Worm (Caenorhabditis elegans) whole organism, L2 larva: ENCODE data around the gene F35H12.1.

Experiments
- egl-27 ChIP-seq: sonication (generic microtip); optimal IDR thresholded peaks from 3 replicates; lab custom pipeline; 2017; ENCODE audit warnings: missing biosample characterization, missing genetic modification reagents, missing genetic modification characterization
- fos-1 ChIP-seq: fragments of 150-350 bp; optimal IDR thresholded peaks from 2 replicates; lab custom pipeline; 2014; ENCODE audit warnings: missing biosample characterization, missing genetic modification characterization
- lin-39 ChIP-seq: fragments of 150-350 bp; optimal IDR thresholded peaks from 2 replicates; lab custom pipeline; 2014; ENCODE audit warnings: missing biosample characterization, missing genetic modification reagents, missing genetic modification characterization
- mab-5 ChIP-seq: fragments of 150-350 bp; optimal IDR thresholded peaks from 2 replicates; lab custom pipeline; 2014; ENCODE audit warnings: missing biosample characterization, missing genetic modification characterization
- mbf-1 ChIP-seq: sonication (generic microtip); optimal IDR thresholded peaks from 2 replicates; lab custom pipeline; 2017; ENCODE audit warnings: missing biosample characterization, missing genetic modification characterization
- mdl-1 ChIP-seq, 2 experiments: fragments of 150-350 bp in 1 of 2; sonication (generic microtip) in 1 of 2; optimal IDR thresholded peaks; 2 replicates each; lab custom pipeline; 2017; ENCODE audit warnings: missing biosample characterization in 2 of 2, missing genetic modification characterization in 2 of 2
- nhr-12 ChIP-seq: fragments of 150-350 bp; optimal IDR thresholded peaks from 2 replicates; lab custom pipeline; 2014; ENCODE audit warnings: missing biosample characterization, missing genetic modification characterization
- nhr-25 ChIP-seq: fragments of 150-350 bp; sonication (generic microtip); optimal IDR thresholded peaks from 3 replicates; lab custom pipeline; 2014; ENCODE audit warnings: missing biosample characterization, missing genetic modification characterization
- skn-1 ChIP-seq: sonication (generic microtip); optimal IDR thresholded peaks from 2 replicates; lab custom pipeline; 2017; ENCODE audit warnings: missing biosample characterization, missing genetic modification characterization
- zag-1 ChIP-seq: fragments of 150-350 bp; optimal IDR thresholded peaks from 2 replicates; lab custom pipeline; 2014; ENCODE audit warnings: missing biosample characterization, missing genetic modification characterization
- ztf-11 ChIP-seq: sonication (generic microtip); optimal IDR thresholded peaks from 2 replicates; lab custom pipeline; 2017; ENCODE audit warnings: missing biosample characterization, missing genetic modification characterization

DNA sequence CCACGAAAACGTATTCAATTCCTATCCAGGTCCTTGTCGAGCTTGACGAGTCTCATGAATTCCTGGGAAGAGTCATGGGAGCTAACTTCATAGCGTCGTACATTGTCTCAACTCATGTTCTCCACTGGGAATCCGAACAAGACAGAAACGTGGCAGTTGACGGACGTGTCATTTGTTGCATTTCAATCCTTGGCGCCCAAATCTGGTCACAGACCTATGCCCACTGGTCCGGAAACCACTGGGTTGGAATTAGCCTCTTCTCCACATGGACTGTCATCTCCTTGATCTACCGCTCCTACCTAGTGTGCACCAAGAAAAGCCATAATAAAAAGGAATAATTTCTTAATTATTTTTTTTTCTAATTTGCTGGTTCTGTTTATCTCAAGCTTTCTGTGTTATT, 49.0 kb downstream of the F35H12.1 start:
- TF ChIP-seq lin-39 (no peak), ztf-11 (no peak), mbf-1 (tag; lab: Kevin White, UChicago) (no peak), zag-1 (tag; lab: Kevin White, UChicago) (no peak), skn-1 (tag; lab: Kevin White, UChicago) (no peak), egl-27 (tag; lab: Kevin White, UChicago) (no peak), mdl-1 (tag; optimal IDR thresholded peaks at IDR 0.05; lab: Kevin White, UChicago) (no peak), nhr-25 (tag; lab: Kevin White, UChicago) (no peak), mab-5 (no peak), fos-1 (tag; lab: Kevin White, UChicago) (no peak), nhr-12 (tag; lab: Kevin White, UChicago) (no peak)
